Fruit fly (Drosophila melanogaster) whole organism, prepupa: ENCODE data around the gene Cog2.

Experiments used
- Sox102F ChIP-seq: fragments of 200-800 bp; sonication (Bioruptor generic); optimal IDR thresholded peaks from 2 replicates; lab custom pipeline; 2016; ENCODE audit warnings: missing biosample characterization, mild to moderate bottlenecking, missing genetic modification characterization
- esn ChIP-seq: fragments of 200-800 bp; sonication (Bioruptor generic); optimal IDR thresholded peaks from 2 replicates; lab custom pipeline; 2016; ENCODE audit warnings: missing biosample characterization, mild to moderate bottlenecking, missing genetic modification characterization, moderate library complexity

- TF ChIP-seq Sox102F (GFP tag; lab: Kevin White, UChicago) (no peak), esn (GFP tag; lab: Kevin White, UChicago) (no peak)
These were observed 7.4 kb downstream of the Cog2 start for dm6 chr3R:15354019-15354418.
